Worm (Caenorhabditis elegans) whole organism, L2 larva: Measurements from ENCODE around the gene ent-1.

Source experiments
- F13H6.1 ChIP-seq: sonication (generic microtip); optimal IDR thresholded peaks from 2 replicates; lab custom pipeline; 2016; ENCODE audit warnings: missing genetic modification characterization, missing compliant biosample characterization
- Y55F3AM.14 ChIP-seq: fragments of 200-800 bp; sonication (Bioruptor generic); optimal IDR thresholded peaks from 2 replicates; lab custom pipeline; 2018; ENCODE audit warnings: mild to moderate bottlenecking, missing genetic modification characterization, missing compliant biosample characterization
- ZK546.5 ChIP-seq: sonication (generic microtip); optimal IDR thresholded peaks from 2 replicates; lab custom pipeline; 2017; ENCODE audit warnings: missing biosample characterization, missing genetic modification characterization
- aly-2 ChIP-seq: fragments of 150-350 bp; optimal IDR thresholded peaks from 2 replicates; lab custom pipeline; 2014; ENCODE audit warnings: missing biosample characterization, missing genetic modification characterization
- ceh-16 ChIP-seq: fragments of 150-350 bp; optimal IDR thresholded peaks from 2 replicates; lab custom pipeline; 2014; ENCODE audit warnings: missing biosample characterization, missing genetic modification characterization
- ceh-82 ChIP-seq: fragments of 150-350 bp; optimal IDR thresholded peaks from 2 replicates; lab custom pipeline; 2014; ENCODE audit warnings: missing biosample characterization, missing genetic modification characterization
- crh-2 ChIP-seq: sonication (generic microtip); optimal IDR thresholded peaks from 2 replicates; lab custom pipeline; 2017; ENCODE audit warnings: missing biosample characterization, missing genetic modification characterization
- dmd-4 ChIP-seq: sonication (generic microtip); optimal IDR thresholded peaks from 2 replicates; lab custom pipeline; 2017; ENCODE audit warnings: missing biosample characterization, missing genetic modification characterization
- egl-27 ChIP-seq: sonication (generic microtip); optimal IDR thresholded peaks from 3 replicates; lab custom pipeline; 2017; ENCODE audit warnings: missing biosample characterization, missing genetic modification reagents, missing genetic modification characterization
- elt-1 ChIP-seq: fragments of 150-350 bp; optimal IDR thresholded peaks from 2 replicates; lab custom pipeline; 2014; ENCODE audit warnings: missing biosample characterization, missing genetic modification characterization
- elt-3 ChIP-seq: sonication (generic microtip); optimal IDR thresholded peaks from 2 replicates; lab custom pipeline; 2017; ENCODE audit warnings: missing biosample characterization, missing genetic modification characterization
- fos-1 ChIP-seq: fragments of 150-350 bp; optimal IDR thresholded peaks from 2 replicates; lab custom pipeline; 2014; ENCODE audit warnings: missing biosample characterization, missing genetic modification characterization
- gmeb-1 ChIP-seq: fragments of 150-350 bp; optimal IDR thresholded peaks from 2 replicates; lab custom pipeline; 2014; ENCODE audit warnings: missing biosample characterization, missing genetic modification characterization
- lin-11 ChIP-seq: fragments of 150-350 bp; sonication (generic microtip); optimal IDR thresholded peaks from 2 replicates; lab custom pipeline; 2014; ENCODE audit warnings: missing biosample characterization, missing genetic modification characterization, inconsistent platforms, mixed read lengths
- lin-13 ChIP-seq: fragments of 150-350 bp; optimal IDR thresholded peaks from 2 replicates; lab custom pipeline; 2014; ENCODE audit warnings: missing biosample characterization, missing genetic modification reagents, missing genetic modification characterization
- lin-39 ChIP-seq: fragments of 150-350 bp; optimal IDR thresholded peaks from 2 replicates; lab custom pipeline; 2014; ENCODE audit warnings: missing biosample characterization, missing genetic modification reagents, missing genetic modification characterization
- mbf-1 ChIP-seq: sonication (generic microtip); optimal IDR thresholded peaks from 2 replicates; lab custom pipeline; 2017; ENCODE audit warnings: missing biosample characterization, missing genetic modification characterization
- mdl-1 ChIP-seq, 2 experiments: fragments of 150-350 bp in 1 of 2; sonication (generic microtip) in 1 of 2; optimal IDR thresholded peaks; 2 replicates each; lab custom pipeline; 2017; ENCODE audit warnings: missing biosample characterization in 2 of 2, missing genetic modification characterization in 2 of 2
- nhr-10 ChIP-seq: sonication (generic microtip); optimal IDR thresholded peaks from 2 replicates; lab custom pipeline; 2017; ENCODE audit warnings: missing biosample characterization, missing genetic modification characterization
- nhr-11 ChIP-seq: fragments of 150-350 bp; optimal IDR thresholded peaks from 2 replicates; lab custom pipeline; 2014; ENCODE audit warnings: missing biosample characterization, missing genetic modification characterization
- nhr-12 ChIP-seq: fragments of 150-350 bp; optimal IDR thresholded peaks from 2 replicates; lab custom pipeline; 2014; ENCODE audit warnings: missing biosample characterization, missing genetic modification characterization
- nhr-25 ChIP-seq: fragments of 150-350 bp; sonication (generic microtip); optimal IDR thresholded peaks from 3 replicates; lab custom pipeline; 2014; ENCODE audit warnings: missing biosample characterization, missing genetic modification characterization
- nhr-77 ChIP-seq: fragments of 150-350 bp; optimal IDR thresholded peaks from 2 replicates; lab custom pipeline; 2014; ENCODE audit warnings: missing biosample characterization, missing genetic modification characterization
- skn-1 ChIP-seq: sonication (generic microtip); optimal IDR thresholded peaks from 2 replicates; lab custom pipeline; 2017; ENCODE audit warnings: missing biosample characterization, missing genetic modification characterization
- sma-3 ChIP-seq: sonication (generic microtip); optimal IDR thresholded peaks from 2 replicates; lab custom pipeline; 2016; ENCODE audit warnings: missing genetic modification reagents, missing genetic modification characterization, missing compliant biosample characterization
- sma-9 ChIP-seq, 2 experiments: fragments of 150-350 bp in 1 of 2; sonication (generic microtip) in 1 of 2; optimal IDR thresholded peaks; 2 replicates each; lab custom pipeline; 2014 to 2016; ENCODE audit warnings: missing genetic modification characterization in 2 of 2, mild to moderate bottlenecking in 1 of 2, missing biosample characterization in 1 of 2, missing compliant biosample characterization in 1 of 2, missing genetic modification reagents in 1 of 2, moderate library complexity in 1 of 2
- snpc-4 ChIP-seq: fragments of 150-350 bp; optimal IDR thresholded peaks from 2 replicates; lab custom pipeline; 2014; ENCODE audit warnings: missing biosample characterization, missing genetic modification characterization
- unc-39 ChIP-seq: fragments of 150-350 bp; optimal IDR thresholded peaks from 2 replicates; lab custom pipeline; 2014; ENCODE audit warnings: missing biosample characterization, missing genetic modification characterization
- unc-55 ChIP-seq: fragments of 150-350 bp; sonication (generic microtip); optimal IDR thresholded peaks from 3 replicates; lab custom pipeline; 2014; ENCODE audit warnings: missing biosample characterization, missing genetic modification reagents, missing genetic modification characterization
- unc-62 ChIP-seq: fragments of 150-350 bp; optimal IDR thresholded peaks from 2 replicates; lab custom pipeline; 2014; ENCODE audit warnings: missing biosample characterization, missing genetic modification reagents, missing genetic modification characterization

ent-1 gene

DNA sequence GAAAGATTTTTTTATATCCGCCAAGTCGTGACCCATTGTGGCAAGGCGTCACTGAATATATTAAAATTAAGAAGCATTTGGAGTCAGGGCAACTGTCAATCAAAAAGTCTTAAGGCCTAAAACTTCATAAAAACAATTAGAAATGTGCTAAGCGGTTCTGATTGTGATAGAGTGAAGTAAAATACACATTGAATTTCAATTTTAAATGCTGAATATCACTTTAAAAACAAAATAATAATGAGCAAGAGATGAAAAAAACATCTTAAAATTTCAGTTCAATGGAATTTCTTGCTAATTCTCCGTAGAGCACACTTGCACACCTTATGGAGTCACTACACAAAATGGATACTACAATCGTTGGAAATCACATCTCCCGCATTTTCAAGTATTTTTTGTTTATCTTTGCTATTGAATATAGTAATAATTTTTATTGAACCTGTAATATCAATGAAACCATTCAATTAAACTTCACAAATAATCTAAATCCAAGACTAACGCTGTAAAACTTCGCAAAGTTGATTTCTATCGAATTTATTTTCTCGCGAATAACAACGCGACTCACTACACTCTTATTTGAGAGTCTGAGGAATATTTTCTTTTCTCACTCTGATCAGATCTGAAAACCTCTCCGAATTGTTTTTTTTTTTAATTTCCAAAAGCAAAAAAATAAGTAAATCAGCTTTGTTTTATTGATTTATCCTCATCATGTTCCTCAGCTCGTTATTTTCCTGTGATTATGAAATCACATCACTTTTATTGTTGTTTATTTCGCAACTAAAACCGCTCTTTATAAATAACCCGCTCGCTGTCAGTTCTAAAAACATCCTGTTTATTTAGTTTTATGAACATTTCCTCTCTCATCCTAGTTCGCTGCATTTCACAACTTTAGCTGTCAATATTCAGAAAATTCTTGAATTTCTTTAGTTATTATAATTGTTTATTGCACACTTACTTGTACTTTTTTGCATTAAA lies 19.5 kb downstream of the ent-1 start, which contains the start of gene mars-1 (continued):
- TF ChIP-seq unc-39 (tag; lab: Kevin White, UChicago) = no peak
- TF ChIP-seq, all 48 proteins: peak for 14

DNA sequence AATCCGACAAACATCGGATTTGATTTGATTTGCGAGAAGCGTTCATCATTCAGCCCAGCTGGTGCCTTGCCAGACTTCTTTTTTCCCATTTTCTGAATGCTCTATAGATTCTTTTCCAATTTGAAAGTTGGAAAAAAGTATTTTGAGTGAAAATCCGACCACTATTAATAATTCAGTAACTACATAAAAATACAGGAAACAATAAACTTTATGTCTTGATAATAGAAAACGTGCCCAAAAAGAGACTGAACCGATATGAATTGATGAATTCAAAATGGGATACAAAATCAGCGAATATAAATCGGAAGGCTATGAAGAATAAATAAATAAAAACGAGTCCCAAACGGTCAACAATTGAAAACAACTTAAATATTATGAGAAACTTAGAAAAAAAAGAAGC lies 23.5 kb downstream of the ent-1 start, which contains the start of gene F58B3.4:
Gene F58B3.4 (minus strand): TSS at position 101 of the 400 bp plus-strand sequence.
- TF ChIP-seq nhr-25 (tag; lab: Kevin White, UChicago) (no peak), nhr-10 (no peak), elt-1 (tag; lab: Kevin White, UChicago) (no peak), dmd-4 (tag; lab: Kevin White, UChicago) (no peak), unc-62 (GFP tag; lab: Kevin White, UChicago) (no peak), aly-2 (no peak), snpc-4 (tag; lab: Kevin White, UChicago) (no peak), unc-55 (no peak), lin-13 (GFP tag; lab: Kevin White, UChicago) (no peak), nhr-12 (tag; lab: Kevin White, UChicago) (no peak), ceh-16 (tag; lab: Kevin White, UChicago) (no peak), nhr-11 (tag; lab: Kevin White, UChicago) (no peak), lin-39 (tag; lab: Kevin White, UChicago) (no peak), unc-39 (tag; lab: Kevin White, UChicago) (no peak), nhr-77 (tag; lab: Kevin White, UChicago) (no peak), mbf-1 (tag; lab: Kevin White, UChicago) (no peak)

DNA sequence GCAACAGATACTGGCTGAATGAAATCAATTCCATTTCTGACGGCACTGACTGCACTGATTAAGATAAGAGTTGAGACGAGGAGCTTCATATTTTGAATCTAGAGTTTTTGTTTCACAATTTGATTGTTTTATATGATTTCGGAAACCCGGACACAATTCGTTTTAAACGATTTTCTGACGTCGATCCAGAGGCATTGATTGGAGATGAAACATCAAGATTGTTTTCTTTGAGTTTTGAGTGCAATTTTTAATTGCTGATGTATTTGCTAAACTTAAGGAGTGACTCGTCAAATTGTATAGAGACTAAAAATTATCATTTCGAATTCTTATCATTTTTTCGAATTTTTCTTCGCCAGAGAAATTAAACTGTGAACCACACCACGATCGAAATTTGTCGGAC lies 27.4 kb downstream of the ent-1 start, which contains the start of gene lys-6:
Gene lys-6 (minus strand): TSS at position 101 of the 400 bp plus-strand sequence.
- TF ChIP-seq lin-39 (tag; lab: Kevin White, UChicago) (no peak), unc-62 (GFP tag; lab: Kevin White, UChicago) (no peak), Y55F3AM.14 (GFP tag; lab: Kevin White, UChicago) (no peak)
- TF ChIP-seq, all 48 proteins: peak for 0

DNA sequence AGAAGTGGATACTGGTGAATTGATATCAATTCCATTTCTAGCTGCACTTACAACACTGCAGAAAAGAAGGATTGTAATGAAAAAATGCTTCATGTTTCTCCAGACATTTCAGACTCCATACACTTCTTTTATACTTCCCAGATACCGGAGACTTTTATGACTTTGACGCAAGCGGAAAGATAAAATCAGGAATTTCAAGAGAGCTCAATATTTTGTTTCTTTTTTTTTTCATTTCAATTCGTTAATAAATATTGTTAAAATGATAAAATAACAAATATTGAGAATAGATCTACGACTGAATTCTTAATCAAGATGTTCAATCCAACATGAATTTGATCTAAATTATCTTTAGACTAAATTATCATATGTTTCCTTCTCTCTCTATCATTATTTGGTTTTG lies 29.8 kb downstream of the ent-1 start, which contains the start of gene lys-5:
Gene lys-5 (minus strand): TSS at position 101 of the 400 bp plus-strand sequence.
- no peak for TF ChIP-seq nhr-77 (tag; lab: Kevin White, UChicago)
- TF ChIP-seq lin-39 (tag; lab: Kevin White, UChicago) = no peak
- no peak for TF ChIP-seq lin-13 (GFP tag; lab: Kevin White, UChicago)
- no peak for TF ChIP-seq egl-27 (tag; lab: Kevin White, UChicago)
- TF ChIP-seq sma-3 = no peak
- TF ChIP-seq elt-3 (tag; lab: Kevin White, UChicago) = no peak
- TF ChIP-seq ZK546.5 = no peak
- no peak for TF ChIP-seq F13H6.1 (tag; lab: Kevin White, UChicago)
- no peak for TF ChIP-seq skn-1
- TF ChIP-seq ceh-82 (tag; lab: Kevin White, UChicago) = no peak
- no peak for TF ChIP-seq mdl-1 (tag; optimal IDR thresholded peaks at IDR 0.05; lab: Kevin White, UChicago)
- no peak for TF ChIP-seq nhr-12 (tag; lab: Kevin White, UChicago)
- no peak for TF ChIP-seq lin-11 (tag; lab: Kevin White, UChicago)

DNA sequence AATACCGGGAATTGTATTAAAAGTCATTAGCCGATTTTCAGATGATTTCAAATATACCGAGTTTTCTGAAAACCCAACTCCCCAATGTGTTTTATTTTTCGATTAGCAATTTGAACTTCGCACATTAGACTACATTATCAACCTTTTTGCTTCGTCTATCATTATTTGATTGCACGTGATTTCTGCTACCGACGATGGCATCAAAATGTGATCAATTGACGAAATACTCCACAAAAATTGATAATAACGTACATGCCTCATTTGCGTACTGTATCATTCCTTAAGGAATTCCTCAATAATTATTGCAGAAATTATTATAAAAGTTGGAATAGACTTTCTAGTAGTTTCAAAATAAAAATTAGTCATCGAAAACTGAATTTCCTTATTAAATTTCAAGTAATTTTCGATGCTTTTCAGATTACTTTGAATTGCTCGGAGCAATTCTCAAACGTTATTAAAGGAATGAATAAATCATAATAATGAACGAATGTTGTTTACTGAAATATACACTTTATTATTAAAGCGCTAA lies 31.4 kb downstream of the ent-1 start:
- TF ChIP-seq gmeb-1 (tag; lab: Kevin White, UChicago) = peak; percentile 7
- peak; percentile 54 for TF ChIP-seq sma-9 (GFP tag; optimal IDR thresholded peaks at IDR 0.05; lab: Kevin White, UChicago)
- no peak for TF ChIP-seq sma-9 (tag; optimal IDR thresholded peaks at IDR 0.05; lab: Kevin White, UChicago)
- TF ChIP-seq elt-1 (tag; lab: Kevin White, UChicago) = no peak
- no peak for TF ChIP-seq egl-27 (tag; lab: Kevin White, UChicago)
- TF ChIP-seq crh-2 (tag; lab: Kevin White, UChicago) = peak; percentile 27
- peak; percentile 40 for TF ChIP-seq fos-1 (tag; lab: Kevin White, UChicago)
- TF ChIP-seq, all 48 proteins: peak for 4
